Fruit fly (Drosophila melanogaster) whole organism, embryonic: ENCODE measurements around the gene Trmt6.

Experiments used
- Ada2b ChIP-seq: fragments of 200-800 bp; sonication (Bioruptor generic); IDR thresholded peaks from 2 replicates; pipeline ENCODE4 v1.3.6; 2022; ENCODE audit warnings: missing biosample characterization, missing genetic modification characterization
- Atf3 ChIP-seq: fragments of 200-800 bp; sonication (Bioruptor generic); optimal IDR thresholded peaks from 3 replicates; lab custom pipeline; 2016; ENCODE audit warnings: missing biosample characterization, missing genetic modification characterization
- Bgb ChIP-seq: fragments of 200-800 bp; sonication (Bioruptor generic); IDR thresholded peaks from 2 replicates; pipeline ENCODE4 v1.3.6; 2022; ENCODE audit warnings: missing biosample characterization, missing genetic modification characterization; ENCODE audit not compliant: partially characterized antibody
- CG11723 ChIP-seq: fragments of 200-800 bp; sonication (Bioruptor generic); optimal IDR thresholded peaks from 2 replicates; lab custom pipeline; 2017; ENCODE audit warnings: missing biosample characterization, mild to moderate bottlenecking, missing genetic modification characterization
- CG12155 ChIP-seq: fragments of 200-800 bp; sonication (Bioruptor generic); optimal IDR thresholded peaks from 3 replicates; lab custom pipeline; 2016; ENCODE audit warnings: missing biosample characterization, missing genetic modification characterization
- CG13624 ChIP-seq: fragments of 200-800 bp; sonication (Bioruptor generic); optimal IDR thresholded peaks from 2 replicates; lab custom pipeline; 2016; ENCODE audit warnings: missing biosample characterization, missing genetic modification characterization
- CG14860 ChIP-seq: fragments of 200-800 bp; sonication (Bioruptor generic); IDR thresholded peaks from 3 replicates; pipeline ENCODE4 v1.3.6; 2022; ENCODE audit warnings: missing biosample characterization, missing genetic modification characterization; ENCODE audit not compliant: partially characterized antibody
- CG1529 ChIP-seq: fragments of 200-800 bp; sonication (Bioruptor generic); optimal IDR thresholded peaks from 3 replicates; lab custom pipeline; 2018; ENCODE audit warnings: missing biosample characterization, missing genetic modification characterization
- CG1602 ChIP-seq: fragments of 200-800 bp; sonication (Bioruptor generic); optimal IDR thresholded peaks from 3 replicates; lab custom pipeline; 2016; ENCODE audit warnings: missing biosample characterization, missing genetic modification characterization
- CG17328 ChIP-seq: fragments of 200-800 bp; sonication (Bioruptor generic); IDR thresholded peaks from 2 replicates; pipeline ENCODE4 v1.3.6; 2022; ENCODE audit warnings: missing biosample characterization, missing genetic modification characterization
- CG17568 ChIP-seq: fragments of 200-800 bp; sonication (Bioruptor generic); optimal IDR thresholded peaks from 2 replicates; lab custom pipeline; 2018; ENCODE audit warnings: missing biosample characterization, mild to moderate bottlenecking, missing genetic modification characterization, moderate library complexity
- CG30431 ChIP-seq: fragments of 200-800 bp; sonication (Bioruptor generic); optimal IDR thresholded peaks from 2 replicates; lab custom pipeline; 2017; ENCODE audit warnings: missing biosample characterization, missing genetic modification characterization
- CG3163 ChIP-seq: fragments of 200-800 bp; sonication (Bioruptor generic); optimal IDR thresholded peaks from 3 replicates; lab custom pipeline; 2016; ENCODE audit warnings: missing biosample characterization, missing genetic modification characterization
- CG3726 ChIP-seq: fragments of 200-800 bp; sonication (Bioruptor generic); IDR thresholded peaks from 3 replicates; pipeline ENCODE4, ENCODE4 v1.3.6; 2022; ENCODE audit warnings: missing biosample characterization, missing genetic modification characterization
- CG42726 ChIP-seq: fragments of 200-800 bp; sonication (Bioruptor generic); IDR thresholded peaks from 2 replicates; pipeline ENCODE4 v1.3.6; 2022; ENCODE audit warnings: missing biosample characterization, missing genetic modification characterization; ENCODE audit not compliant: partially characterized antibody
- CG5245 ChIP-seq: fragments of 200-800 bp; sonication (Bioruptor generic); optimal IDR thresholded peaks from 3 replicates; lab custom pipeline; 2016; ENCODE audit warnings: missing biosample characterization, missing genetic modification characterization
- CG7928 ChIP-seq: fragments of 200-800 bp; sonication (Bioruptor generic); optimal IDR thresholded peaks from 2 replicates; lab custom pipeline; 2017; ENCODE audit warnings: missing biosample characterization, mild to moderate bottlenecking, missing genetic modification characterization
- CG8388 ChIP-seq: fragments of 200-800 bp; sonication (Bioruptor generic); optimal IDR thresholded peaks from 2 replicates; lab custom pipeline; 2019; ENCODE audit warnings: missing biosample characterization, mild to moderate bottlenecking, missing genetic modification characterization, moderate library complexity
- CG9727 ChIP-seq: fragments of 200-800 bp; sonication (Bioruptor generic); optimal IDR thresholded peaks from 3 replicates; lab custom pipeline; 2017; ENCODE audit warnings: missing biosample characterization, mild to moderate bottlenecking, missing genetic modification characterization
- CG9932 ChIP-seq: fragments of 200-800 bp; sonication (Bioruptor generic); IDR thresholded peaks from 2 replicates; pipeline ENCODE4 v1.3.6; 2022; ENCODE audit warnings: missing biosample characterization, missing genetic modification characterization
- CoRest ChIP-seq: fragments of 200-800 bp; sonication (Bioruptor generic); optimal IDR thresholded peaks from 3 replicates; lab custom pipeline; 2018; ENCODE audit warnings: missing biosample characterization, mild to moderate bottlenecking, missing genetic modification characterization, moderate library complexity
- CrebB ChIP-seq: fragments of 200-800 bp; sonication (Bioruptor generic); optimal IDR thresholded peaks from 3 replicates; lab custom pipeline; 2018; ENCODE audit warnings: missing biosample characterization, mild to moderate bottlenecking, missing genetic modification characterization
- Dll ChIP-seq: fragments of 200-800 bp; sonication (Bioruptor generic); IDR thresholded peaks from 4 replicates; pipeline ENCODE4 v1.3.6; 2022; ENCODE audit warnings: missing biosample characterization, missing genetic modification characterization; ENCODE audit not compliant: partially characterized antibody
- Doc2 ChIP-seq: fragments of 200-800 bp; sonication (Bioruptor generic); IDR thresholded peaks from 2 replicates; pipeline ENCODE4 v1.3.6; 2022; ENCODE audit warnings: missing biosample characterization, missing genetic modification characterization
- ERR ChIP-seq: fragments of 200-800 bp; sonication (Bioruptor generic); optimal IDR thresholded peaks from 2 replicates; lab custom pipeline; 2016; ENCODE audit warnings: missing biosample characterization, missing genetic modification characterization
- HHEX ChIP-seq: fragments of 200-800 bp; sonication (Bioruptor generic); optimal IDR thresholded peaks from 3 replicates; lab custom pipeline; 2017; ENCODE audit warnings: missing biosample characterization, mild to moderate bottlenecking, missing genetic modification characterization, missing genetic modification reagents
- Hmr ChIP-seq: fragments of 200-800 bp; sonication (Bioruptor generic); optimal IDR thresholded peaks from 3 replicates; lab custom pipeline; 2017; ENCODE audit warnings: mild to moderate bottlenecking, missing biosample characterization, missing genetic modification reagents, missing genetic modification characterization
- Opbp ChIP-seq: fragments of 200-800 bp; sonication (Bioruptor generic); IDR thresholded peaks from 3 replicates; pipeline ENCODE4 v1.3.6; 2022; ENCODE audit warnings: missing biosample characterization, missing genetic modification characterization; ENCODE audit not compliant: partially characterized antibody
- Rx ChIP-seq: fragments of 200-800 bp; sonication (Bioruptor generic); IDR thresholded peaks from 2 replicates; pipeline ENCODE4 v1.3.6; 2022; ENCODE audit warnings: missing biosample characterization, missing genetic modification characterization
- Stat92E ChIP-seq, 3 experiments: fragments of >200 bp in 2 of 3; fragments of 200-800 bp in 1 of 3; sonication (Bioruptor generic) in 1 of 3; optimal IDR thresholded peaks; 2 replicates each; lab custom pipeline; 2017 to 2019; ENCODE audit warnings: missing biosample characterization in 3 of 3, missing genetic modification characterization in 3 of 3, mild to moderate bottlenecking in 1 of 3, moderate library complexity in 1 of 3
- Tbp ChIP-seq: fragments of >200 bp; optimal IDR thresholded peaks from 2 replicates; lab custom pipeline; 2018; ENCODE audit warnings: missing biosample characterization, missing genetic modification characterization
- ash1 ChIP-seq: fragments of 200-800 bp; sonication (Bioruptor generic); optimal IDR thresholded peaks from 2 replicates; lab custom pipeline; 2018; ENCODE audit warnings: missing biosample characterization, mild to moderate bottlenecking, missing genetic modification characterization
- croc ChIP-seq: fragments of 200-800 bp; sonication (Bioruptor generic); conservative IDR thresholded peaks from 3 replicates; pipeline ENCODE4 v1.3.6; 2022; ENCODE audit warnings: missing biosample characterization, missing genetic modification characterization
- emc ChIP-seq: fragments of 200-800 bp; sonication (Bioruptor generic); optimal IDR thresholded peaks from 2 replicates; lab custom pipeline; 2016; ENCODE audit warnings: missing biosample characterization, missing genetic modification characterization
- grau ChIP-seq: fragments of 200-800 bp; optimal IDR thresholded peaks from 3 replicates; lab custom pipeline; 2019; ENCODE audit warnings: missing biosample characterization, mild to moderate bottlenecking, missing genetic modification characterization, moderate library complexity
- hbn ChIP-seq: fragments of 200-800 bp; sonication (Bioruptor generic); IDR thresholded peaks from 2 replicates; pipeline ENCODE4 v1.3.6; 2022; ENCODE audit warnings: missing biosample characterization, missing genetic modification characterization; ENCODE audit not compliant: partially characterized antibody
- klu ChIP-seq: fragments of 200-800 bp; sonication (Bioruptor generic); IDR thresholded peaks from 2 replicates; pipeline ENCODE4 v1.3.6; 2022; ENCODE audit warnings: missing biosample characterization, missing genetic modification characterization
- mam ChIP-seq: fragments of 200-800 bp; sonication (Bioruptor generic); optimal IDR thresholded peaks from 3 replicates; lab custom pipeline; 2016; ENCODE audit warnings: missing biosample characterization, missing genetic modification characterization
- mirr ChIP-seq: fragments of 200-800 bp; sonication (Bioruptor generic); optimal IDR thresholded peaks from 3 replicates; lab custom pipeline; 2018; ENCODE audit warnings: missing biosample characterization, mild to moderate bottlenecking, missing genetic modification characterization
- org-1 ChIP-seq: fragments of 200-800 bp; sonication (Bioruptor generic); optimal IDR thresholded peaks from 2 replicates; lab custom pipeline; 2017; ENCODE audit warnings: missing biosample characterization, missing genetic modification characterization
- peb ChIP-seq: fragments of 200-800 bp; sonication (Bioruptor generic); IDR thresholded peaks from 2 replicates; pipeline ENCODE4 v1.3.6; 2022; ENCODE audit warnings: missing biosample characterization, missing genetic modification characterization
- ro ChIP-seq: fragments of 200-800 bp; sonication (Bioruptor generic); IDR thresholded peaks from 2 replicates; pipeline ENCODE4 v1.3.6; 2022; ENCODE audit warnings: missing biosample characterization, missing genetic modification characterization
- scrt ChIP-seq: fragments of 200-800 bp; sonication (Bioruptor generic); optimal IDR thresholded peaks from 2 replicates; lab custom pipeline; 2018; ENCODE audit warnings: missing biosample characterization, mild to moderate bottlenecking, missing genetic modification characterization, moderate library complexity
- tap ChIP-seq: fragments of 200-800 bp; optimal IDR thresholded peaks from 3 replicates; lab custom pipeline; 2019; ENCODE audit warnings: missing biosample characterization, mild to moderate bottlenecking, missing genetic modification characterization, moderate library complexity
- trh ChIP-seq: fragments of 200-800 bp; sonication (Bioruptor generic); optimal IDR thresholded peaks from 2 replicates; lab custom pipeline; 2016; ENCODE audit warnings: missing biosample characterization, missing genetic modification characterization
- usp ChIP-seq: fragments of >200 bp; optimal IDR thresholded peaks from 2 replicates; lab custom pipeline; 2017; ENCODE audit warnings: missing biosample characterization, missing genetic modification characterization
- z ChIP-seq: fragments of 200-800 bp; sonication (Bioruptor generic); IDR thresholded peaks from 3 replicates; pipeline ENCODE4 v1.3.6; 2022; ENCODE audit warnings: missing biosample characterization, missing genetic modification characterization
- zen ChIP-seq: fragments of 200-800 bp; sonication (Bioruptor generic); optimal IDR thresholded peaks from 3 replicates; lab custom pipeline; 2018; ENCODE audit warnings: missing biosample characterization, mild to moderate bottlenecking, missing genetic modification characterization, moderate library complexity

Gene Trmt6

DNA sequence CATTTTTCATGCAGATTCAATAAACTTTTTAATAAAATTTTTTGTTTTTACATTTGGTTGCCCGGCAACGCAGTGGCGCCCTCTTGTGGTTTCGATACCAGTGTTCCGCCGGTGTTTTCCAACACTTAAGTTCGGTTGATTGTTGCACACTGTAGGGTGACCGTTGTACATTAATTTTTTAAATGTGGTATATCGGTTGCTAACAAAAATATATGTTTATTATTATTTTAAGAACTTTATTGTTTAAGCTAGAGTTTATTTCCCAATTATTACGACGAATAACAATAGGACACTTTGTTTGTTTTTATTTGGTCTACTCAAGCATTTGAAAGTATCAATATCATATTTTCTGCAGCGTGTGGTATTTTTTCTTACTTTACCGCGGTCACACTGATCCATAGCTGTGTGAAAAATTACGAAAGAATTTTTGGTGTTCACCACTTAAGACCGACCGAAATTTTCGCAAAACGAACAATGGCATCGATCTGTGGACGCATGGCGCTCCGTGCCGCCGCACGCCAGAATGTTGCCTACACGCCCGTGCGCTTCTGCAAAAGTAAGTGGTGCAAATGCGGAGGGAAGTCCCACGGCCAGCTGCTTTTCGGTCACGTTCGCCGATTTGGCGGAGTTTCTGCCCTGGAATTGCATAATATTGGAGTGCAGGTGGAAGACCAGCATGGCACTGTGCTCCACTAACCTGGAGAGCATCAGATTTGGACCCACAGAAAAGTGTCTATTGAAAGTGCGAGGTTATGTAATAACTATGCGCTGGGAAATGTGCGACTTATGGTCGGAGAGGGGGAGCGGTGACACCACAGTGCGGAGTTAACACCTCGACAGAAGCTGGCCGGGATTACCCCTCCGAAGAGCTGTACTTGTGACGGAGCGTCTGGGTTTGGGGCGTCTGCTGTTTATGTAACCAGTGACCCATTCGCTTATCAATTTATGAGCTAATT, 4.4 kb downstream of the Trmt6 start, which contains the start of the genes IFT52 and COX5B (continued):
- TF ChIP-seq mam: peak; percentile 87
- peak; percentile 46 for TF ChIP-seq CG17328 (GFP tag; lab: Robert Waterston, UW)
- TF ChIP-seq CG42726 (GFP tag; lab: Robert Waterston, UW): peak; percentile 50; the same call in 1 of the 2 replicates
- no peak for TF ChIP-seq CG7928 (GFP tag; lab: Kevin White, UChicago)
- peak; percentile 27; the same call in 1 of the 2 replicates for TF ChIP-seq peb (GFP tag; lab: Robert Waterston, UW)
- TF ChIP-seq CG12155 (GFP tag; lab: Kevin White, UChicago): peak; percentile 71
- no peak for TF ChIP-seq CG1529
- TF ChIP-seq Ada2b (GFP tag; lab: Robert Waterston, UW): peak; percentile 46
- peak; percentile 57 for TF ChIP-seq grau
- TF ChIP-seq CG3163 (GFP tag; lab: Kevin White, UChicago): peak; percentile 18
- TF ChIP-seq ash1: peak; percentile 53
- peak; percentile 45 for TF ChIP-seq CG30431 (GFP tag; lab: Kevin White, UChicago)
- peak; percentile 68; the same call in 3 of the 4 replicates for TF ChIP-seq Dll (GFP tag; lab: Robert Waterston, UW)
- TF ChIP-seq zen (tag; lab: Kevin White, UChicago): peak; percentile 50
- peak; percentile 54 for TF ChIP-seq ERR
- TF ChIP-seq CG1602 (GFP tag; lab: Kevin White, UChicago): peak; percentile 10
- peak; percentile 59 for TF ChIP-seq CG5245
- no peak for TF ChIP-seq ro (GFP tag; lab: Robert Waterston, UW)
- peak; percentile 59 for TF ChIP-seq emc (GFP tag; lab: Kevin White, UChicago)
- TF ChIP-seq CG9932 (GFP tag; lab: Robert Waterston, UW): peak; percentile 85
- peak; percentile 37; the same call in 1 of the 2 replicates for TF ChIP-seq klu
- TF ChIP-seq CG3726 (GFP tag; lab: Robert Waterston, UW): no peak
- peak; percentile 69 for TF ChIP-seq scrt (GFP tag; lab: Kevin White, UChicago)
- peak; percentile 57 for TF ChIP-seq Bgb
- no peak for TF ChIP-seq CrebB (tag; lab: Kevin White, UChicago)
- TF ChIP-seq mirr (GFP tag; lab: Kevin White, UChicago): no peak
- no peak for TF ChIP-seq CG8388 (GFP tag; lab: Kevin White, UChicago)
- no peak for TF ChIP-seq tap (tag; lab: Kevin White, UChicago)
- no peak for TF ChIP-seq hbn
- TF ChIP-seq usp (GFP tag; lab: Kevin White, UChicago): no peak
- no peak for TF ChIP-seq Rx
- TF ChIP-seq croc (GFP tag; lab: Robert Waterston, UW): peak; percentile 36; the same call in 2 of the 3 replicates
- no peak for TF ChIP-seq Tbp (GFP tag; lab: Kevin White, UChicago)
- TF ChIP-seq CG17568 (GFP tag; lab: Kevin White, UChicago): no peak
- peak; percentile 76 for TF ChIP-seq CG13624 (GFP tag; lab: Kevin White, UChicago)
- TF ChIP-seq org-1 (GFP tag; lab: Kevin White, UChicago): no peak
- TF ChIP-seq Atf3 (GFP tag; lab: Kevin White, UChicago): no peak
- TF ChIP-seq Stat92E (GFP tag; optimal IDR thresholded peaks at IDR 0.05; lab: Kevin White, UChicago): peak in 1 of 3 experiments; percentile 31
- TF ChIP-seq Doc2 (GFP tag; lab: Robert Waterston, UW): no peak
- peak; percentile 38 for TF ChIP-seq Hmr (GFP tag; lab: Kevin White, UChicago)
- TF ChIP-seq CoRest: peak; percentile 68
- TF ChIP-seq CG11723: peak; percentile 7
- TF ChIP-seq trh (GFP tag; lab: Kevin White, UChicago): peak; percentile 68
- peak; percentile 56; the same call in 2 of the 3 replicates for TF ChIP-seq Opbp (GFP tag; lab: Robert Waterston, UW)
- TF ChIP-seq HHEX (GFP tag; lab: Kevin White, UChicago): peak; percentile 58
- no peak for TF ChIP-seq CG14860 (GFP tag; lab: Robert Waterston, UW)
- TF ChIP-seq CG9727 (GFP tag; lab: Kevin White, UChicago): peak; percentile 37
- no peak for TF ChIP-seq z (GFP tag; lab: Robert Waterston, UW)
